Worm (Caenorhabditis elegans) whole organism, L3 larva: ENCODE measurements around the gene F33C8.4.

Experiments used
- R02D3.7 ChIP-seq: fragments of 150-350 bp; optimal IDR thresholded peaks from 2 replicates; lab custom pipeline; 2014; ENCODE audit warnings: missing biosample characterization, missing genetic modification characterization
- aly-2 ChIP-seq: fragments of 150-350 bp; optimal IDR thresholded peaks from 2 replicates; lab custom pipeline; 2014; ENCODE audit warnings: missing biosample characterization, missing genetic modification characterization
- ama-1 ChIP-seq: fragments of 150-350 bp; optimal IDR thresholded peaks from 2 replicates; lab custom pipeline; 2018
- ceh-16 ChIP-seq: sonication (generic microtip); optimal IDR thresholded peaks from 2 replicates; lab custom pipeline; 2017; ENCODE audit warnings: missing biosample characterization, missing genetic modification characterization
- ceh-9 ChIP-seq: sonication (generic microtip); optimal IDR thresholded peaks from 2 replicates; lab custom pipeline; 2018; ENCODE audit warnings: missing biosample characterization, missing genetic modification characterization
- egl-5 ChIP-seq: fragments of 150-350 bp; optimal IDR thresholded peaks from 2 replicates; lab custom pipeline; 2017; ENCODE audit warnings: missing biosample characterization, missing genetic modification reagents, missing genetic modification characterization, inconsistent platforms
- elt-2 ChIP-seq: sonication (generic microtip); optimal IDR thresholded peaks from 2 replicates; lab custom pipeline; 2016; ENCODE audit warnings: missing genetic modification reagents, mild to moderate bottlenecking, missing genetic modification characterization, missing compliant biosample characterization
- fkh-10 ChIP-seq: sonication (generic microtip); optimal IDR thresholded peaks from 2 replicates; lab custom pipeline; 2017; ENCODE audit warnings: missing biosample characterization, missing genetic modification reagents, missing genetic modification characterization
- fkh-2 ChIP-seq: fragments of 150-350 bp; optimal IDR thresholded peaks from 2 replicates; lab custom pipeline; 2014; ENCODE audit warnings: missing biosample characterization, missing genetic modification reagents, missing genetic modification characterization
- fos-1 ChIP-seq: fragments of 150-350 bp; optimal IDR thresholded peaks from 2 replicates; lab custom pipeline; 2014; ENCODE audit warnings: missing biosample characterization, missing genetic modification characterization
- lin-39 ChIP-seq: fragments of 150-350 bp; optimal IDR thresholded peaks from 2 replicates; lab custom pipeline; 2018; ENCODE audit warnings: missing biosample characterization, missing genetic modification reagents, missing genetic modification characterization
- mdl-1 ChIP-seq: fragments of 150-350 bp; optimal IDR thresholded peaks from 2 replicates; lab custom pipeline; 2014; ENCODE audit warnings: missing biosample characterization, missing genetic modification characterization
- mml-1 ChIP-seq: fragments of 150-350 bp; sonication (generic microtip); optimal IDR thresholded peaks from 3 replicates; lab custom pipeline; 2014; ENCODE audit warnings: missing biosample characterization, missing genetic modification characterization
- nfya-1 ChIP-seq: sonication (generic microtip); optimal IDR thresholded peaks from 2 replicates; lab custom pipeline; 2017; ENCODE audit warnings: missing genetic modification characterization, mild to moderate bottlenecking, missing compliant biosample characterization, antibody characterized with exemption, moderate library complexity; ENCODE audit not compliant: insufficient read depth
- nhr-11 ChIP-seq: fragments of 150-350 bp; optimal IDR thresholded peaks from 2 replicates; lab custom pipeline; 2014; ENCODE audit warnings: missing biosample characterization, missing genetic modification characterization
- nhr-23 ChIP-seq: fragments of 150-350 bp; optimal IDR thresholded peaks from 2 replicates; lab custom pipeline; 2014; ENCODE audit warnings: missing biosample characterization, missing genetic modification reagents, missing genetic modification characterization
- nhr-237 ChIP-seq: fragments of 150-350 bp; optimal IDR thresholded peaks from 2 replicates; lab custom pipeline; 2014; ENCODE audit warnings: missing biosample characterization, missing genetic modification characterization
- nhr-28 ChIP-seq: fragments of 150-350 bp; optimal IDR thresholded peaks from 2 replicates; lab custom pipeline; 2014; ENCODE audit warnings: missing biosample characterization, missing genetic modification characterization
- nhr-67 ChIP-seq: fragments of 150-350 bp; optimal IDR thresholded peaks from 2 replicates; lab custom pipeline; 2014; ENCODE audit warnings: missing biosample characterization, missing genetic modification characterization
- nhr-76 ChIP-seq: fragments of 150-350 bp; sonication (generic microtip); optimal IDR thresholded peaks from 5 replicates; lab custom pipeline; 2014; ENCODE audit warnings: missing biosample characterization, missing genetic modification characterization
- nhr-77 ChIP-seq: fragments of 150-350 bp; optimal IDR thresholded peaks from 2 replicates; lab custom pipeline; 2014; ENCODE audit warnings: missing biosample characterization, missing genetic modification characterization
- pha-4 ChIP-seq: fragments of 150-350 bp; optimal IDR thresholded peaks from 2 replicates; lab custom pipeline; 2014; ENCODE audit warnings: missing biosample characterization, missing genetic modification reagents, missing genetic modification characterization
- pqm-1 ChIP-seq: fragments of 150-350 bp; optimal IDR thresholded peaks from 2 replicates; lab custom pipeline; 2017; ENCODE audit warnings: missing biosample characterization, missing genetic modification characterization, inconsistent platforms
- sea-2 ChIP-seq: fragments of 150-350 bp; sonication (generic microtip); optimal IDR thresholded peaks from 4 replicates; lab custom pipeline; 2014; ENCODE audit warnings: missing biosample characterization, missing genetic modification reagents, missing genetic modification characterization
- skn-1 ChIP-seq: fragments of 150-350 bp; optimal IDR thresholded peaks from 2 replicates; lab custom pipeline; 2014; ENCODE audit warnings: missing biosample characterization, missing genetic modification characterization
- snpc-4 ChIP-seq: fragments of 150-350 bp; optimal IDR thresholded peaks from 2 replicates; lab custom pipeline; 2014; ENCODE audit warnings: missing biosample characterization, missing genetic modification characterization
- tbx-2 ChIP-seq: sonication (generic microtip); optimal IDR thresholded peaks from 2 replicates; lab custom pipeline; 2016; ENCODE audit warnings: mild to moderate bottlenecking, missing genetic modification characterization, missing compliant biosample characterization
- unc-39 ChIP-seq: sonication (generic microtip); optimal IDR thresholded peaks from 4 replicates; lab custom pipeline; 2017; ENCODE audit warnings: missing biosample characterization, missing genetic modification characterization
- zag-1 ChIP-seq: fragments of 150-350 bp; optimal IDR thresholded peaks from 2 replicates; lab custom pipeline; 2014; ENCODE audit warnings: missing biosample characterization, missing genetic modification characterization
- ztf-11 ChIP-seq: fragments of 150-350 bp; optimal IDR thresholded peaks from 2 replicates; lab custom pipeline; 2014; ENCODE audit warnings: missing biosample characterization, missing genetic modification characterization

Gene F33C8.4

ce11 chrX:14770336-14770735, 38.3 kb downstream of the F33C8.4 start:
- TF ChIP-seq pqm-1, result peak; percentile 54
- peak; percentile 69 for TF ChIP-seq elt-2 (tag; lab: Kevin White, UChicago)
- no peak for TF ChIP-seq fos-1 (tag; lab: Kevin White, UChicago)

ce11 chrX:14771682-14772081, 39.6 kb downstream of the F33C8.4 start, which contains the start of gene Y16B4A.2:
Gene Y16B4A.2, minus strand, starts transcription at chrX:14771851.
- peak; percentile 53 for TF ChIP-seq elt-2 (tag; lab: Kevin White, UChicago)
- TF ChIP-seq pha-4 (tag; lab: Kevin White, UChicago), result no peak
- TF ChIP-seq fos-1 (tag; lab: Kevin White, UChicago), result no peak
- no peak for TF ChIP-seq nhr-237 (tag; lab: Kevin White, UChicago)
- peak; percentile 51 for TF ChIP-seq pqm-1
- TF ChIP-seq nfya-1 (tag; lab: Kevin White, UChicago), result no peak
- TF ChIP-seq, all 47 proteins: peak for 2

ce11 chrX:14773238-14773637, 41.2 kb downstream of the F33C8.4 start, which contains the start of gene unc-3:
Gene unc-3, plus strand, starts transcription at chrX:14773538.
- TF ChIP-seq mdl-1 (tag; lab: Kevin White, UChicago) (no peak), fkh-10 (GFP tag; lab: Kevin White, UChicago) (no peak), nfya-1 (tag; lab: Kevin White, UChicago) (no peak), ceh-16 (tag; lab: Kevin White, UChicago) (no peak), tbx-2 (tag; lab: Kevin White, UChicago) (no peak), R02D3.7 (tag; lab: Kevin White, UChicago) (no peak), unc-39 (tag; lab: Kevin White, UChicago) (no peak), ceh-9 (tag; lab: Kevin White, UChicago) (no peak), ztf-11 (no peak), nhr-237 (tag; lab: Kevin White, UChicago) (no peak), lin-39 (tag; lab: Kevin White, UChicago) (no peak), ama-1 (lab: Kevin White, UChicago) (no peak), nhr-11 (no peak), skn-1 (tag; lab: Kevin White, UChicago) (no peak), nhr-77 (tag; lab: Kevin White, UChicago) (no peak), egl-5 (tag; lab: Kevin White, UChicago) (no peak), nhr-76 (tag; lab: Kevin White, UChicago) (no peak), nhr-23 (tag; lab: Kevin White, UChicago) (no peak), nhr-28 (no peak)
- TF ChIP-seq, all 47 proteins: peak for 0

ce11 chrX:14775222-14775621, 43.1 kb downstream of the F33C8.4 start:
- TF ChIP-seq lin-39 (tag; lab: Kevin White, UChicago) (no peak), nhr-11 (no peak), tbx-2 (tag; lab: Kevin White, UChicago) (no peak), ceh-9 (tag; lab: Kevin White, UChicago) (no peak), aly-2 (tag; lab: Kevin White, UChicago) (no peak), nhr-28 (no peak), ceh-16 (tag; lab: Kevin White, UChicago) (no peak), nhr-237 (tag; lab: Kevin White, UChicago) (no peak), zag-1 (no peak)

- TF ChIP-seq ceh-16 (tag; lab: Kevin White, UChicago) (no peak), nfya-1 (tag; lab: Kevin White, UChicago) (peak; percentile 90)
Measured at ce11 chrX:14776312-14776711, 44.2 kb downstream of the F33C8.4 start.

- TF ChIP-seq skn-1 (tag; lab: Kevin White, UChicago) (no peak), nhr-76 (tag; lab: Kevin White, UChicago) (no peak), tbx-2 (tag; lab: Kevin White, UChicago) (no peak), nhr-77 (tag; lab: Kevin White, UChicago) (no peak), snpc-4 (tag; lab: Kevin White, UChicago) (no peak), nfya-1 (tag; lab: Kevin White, UChicago) (no peak), nhr-67 (no peak), nhr-23 (tag; lab: Kevin White, UChicago) (no peak), fkh-2 (tag; lab: Kevin White, UChicago) (no peak), aly-2 (tag; lab: Kevin White, UChicago) (no peak), lin-39 (tag; lab: Kevin White, UChicago) (no peak), mml-1 (no peak), fkh-10 (GFP tag; lab: Kevin White, UChicago) (no peak), sea-2 (GFP tag; lab: Kevin White, UChicago) (no peak), nhr-28 (no peak)
- TF ChIP-seq, all 47 proteins: peak for 0
Measured at ce11 chrX:14778112-14778511, 46.0 kb downstream of the F33C8.4 start.
